Fruit fly (Drosophila melanogaster) whole organism, prepupa: ENCODE measurements around the gene Mgat2.

Experiments used
- Blimp-1 ChIP-seq: fragments of 200-800 bp; sonication (Bioruptor generic); optimal IDR thresholded peaks from 3 replicates; lab custom pipeline; 2017; ENCODE audit warnings: missing biosample characterization, missing genetic modification characterization, mild to moderate bottlenecking, moderate library complexity, missing genetic modification reagents
- CG10669 ChIP-seq: fragments of 200-800 bp; sonication (Bioruptor generic); optimal IDR thresholded peaks from 3 replicates; lab custom pipeline; 2018; ENCODE audit warnings: missing biosample characterization, mild to moderate bottlenecking, missing genetic modification characterization, moderate library complexity
- CG11762 ChIP-seq: fragments of 200-800 bp; sonication (Bioruptor generic); optimal IDR thresholded peaks from 3 replicates; lab custom pipeline; 2016; ENCODE audit warnings: missing biosample characterization, missing genetic modification characterization; ENCODE audit not compliant: insufficient read depth
- CG11902 ChIP-seq: fragments of 200-800 bp; sonication (Bioruptor generic); optimal IDR thresholded peaks from 3 replicates; lab custom pipeline; 2016; ENCODE audit warnings: missing biosample characterization, missing genetic modification characterization
- CG15336 ChIP-seq: fragments of 200-800 bp; sonication (Bioruptor generic); IDR thresholded peaks from 2 replicates; pipeline ENCODE4 v1.3.6; 2022; ENCODE audit warnings: missing biosample characterization, missing genetic modification characterization
- CG1621 ChIP-seq: fragments of 200-800 bp; sonication (Bioruptor generic); optimal IDR thresholded peaks from 3 replicates; lab custom pipeline; 2018; ENCODE audit warnings: missing biosample characterization, mild to moderate bottlenecking, missing genetic modification characterization
- CG16779 ChIP-seq: fragments of 200-800 bp; sonication (Bioruptor generic); optimal IDR thresholded peaks from 3 replicates; lab custom pipeline; 2017; ENCODE audit warnings: missing biosample characterization, mild to moderate bottlenecking, missing genetic modification characterization
- CG3032 ChIP-seq: fragments of 200-800 bp; optimal IDR thresholded peaks from 2 replicates; lab custom pipeline; 2019; ENCODE audit warnings: missing biosample characterization, mild to moderate bottlenecking, missing genetic modification characterization, moderate library complexity
- CG31627 ChIP-seq: fragments of 200-800 bp; sonication (Bioruptor generic); optimal IDR thresholded peaks from 3 replicates; lab custom pipeline; 2016; ENCODE audit warnings: missing biosample characterization, missing genetic modification characterization
- CG3919 ChIP-seq: fragments of 200-800 bp; sonication (Bioruptor generic); optimal IDR thresholded peaks from 3 replicates; lab custom pipeline; 2016; ENCODE audit warnings: missing biosample characterization, missing genetic modification characterization
- CG4318 ChIP-seq: fragments of 200-800 bp; sonication (Bioruptor generic); optimal IDR thresholded peaks from 3 replicates; lab custom pipeline; 2017; ENCODE audit warnings: missing biosample characterization, mild to moderate bottlenecking, missing genetic modification characterization
- CG6163 ChIP-seq: fragments of 200-800 bp; sonication (Bioruptor generic); IDR thresholded peaks from 3 replicates; pipeline ENCODE4 v1.3.6; 2022; ENCODE audit warnings: missing biosample characterization, missing genetic modification characterization
- CG6792 ChIP-seq: fragments of 200-800 bp; sonication (Bioruptor generic); optimal IDR thresholded peaks from 3 replicates; lab custom pipeline; 2016; ENCODE audit warnings: missing biosample characterization, missing genetic modification characterization
- CG6808 ChIP-seq: fragments of 200-800 bp; sonication (Bioruptor generic); optimal IDR thresholded peaks from 3 replicates; lab custom pipeline; 2017; ENCODE audit warnings: missing biosample characterization, missing genetic modification characterization, mild to moderate bottlenecking, moderate library complexity, missing genetic modification reagents
- CG6854 ChIP-seq: fragments of 200-800 bp; sonication (Bioruptor generic); optimal IDR thresholded peaks from 2 replicates; lab custom pipeline; 2017; ENCODE audit warnings: missing biosample characterization, mild to moderate bottlenecking, missing genetic modification characterization
- CG8119 ChIP-seq: fragments of 200-800 bp; sonication (Bioruptor generic); IDR thresholded peaks from 3 replicates; pipeline ENCODE4 v1.3.6; 2022; ENCODE audit warnings: missing biosample characterization, missing genetic modification characterization
- CG8319 ChIP-seq: fragments of 200-800 bp; sonication (Bioruptor generic); optimal IDR thresholded peaks from 3 replicates; lab custom pipeline; 2016; ENCODE audit warnings: missing biosample characterization, missing genetic modification characterization
- CG8632 ChIP-seq: fragments of 200-800 bp; sonication (Bioruptor generic); optimal IDR thresholded peaks from 3 replicates; lab custom pipeline; 2016; ENCODE audit warnings: missing biosample characterization, missing genetic modification characterization
- Eip78C ChIP-seq: fragments of 200-800 bp; sonication (Bioruptor generic); peaks from one replicate; lab custom pipeline; 2016; ENCODE audit warnings: missing biosample characterization, missing genetic modification characterization
- Eip93F ChIP-seq: fragments of 200-800 bp; sonication (Bioruptor generic); optimal IDR thresholded peaks from 2 replicates; lab custom pipeline; 2016; ENCODE audit warnings: missing biosample characterization, mild to moderate bottlenecking, missing genetic modification characterization
- Ets96B ChIP-seq: fragments of 200-800 bp; optimal IDR thresholded peaks from 2 replicates; lab custom pipeline; 2019; ENCODE audit warnings: missing biosample characterization, mild to moderate bottlenecking, missing genetic modification characterization, moderate library complexity
- Gug ChIP-seq: fragments of 200-800 bp; sonication (Bioruptor generic); IDR thresholded peaks from 2 replicates; pipeline ENCODE4 v1.3.6; 2022; ENCODE audit warnings: missing biosample characterization, missing genetic modification characterization
- Hr39 ChIP-seq: fragments of 200-800 bp; sonication (Bioruptor generic); optimal IDR thresholded peaks from 2 replicates; lab custom pipeline; 2016; ENCODE audit warnings: missing biosample characterization, missing genetic modification characterization
- Lpt ChIP-seq: fragments of 200-800 bp; sonication (Bioruptor generic); optimal IDR thresholded peaks from 3 replicates; lab custom pipeline; 2016; ENCODE audit warnings: missing biosample characterization, missing genetic modification characterization
- Met ChIP-seq: fragments of 200-800 bp; sonication (Bioruptor generic); optimal IDR thresholded peaks from 3 replicates; lab custom pipeline; 2016; ENCODE audit warnings: missing biosample characterization, missing genetic modification characterization
- Sox14 ChIP-seq: fragments of 200-800 bp; sonication (Bioruptor generic); optimal IDR thresholded peaks from 3 replicates; lab custom pipeline; 2016; ENCODE audit warnings: missing biosample characterization, missing genetic modification characterization
- Sox15 ChIP-seq: fragments of 200-800 bp; sonication (Bioruptor generic); optimal IDR thresholded peaks from 3 replicates; lab custom pipeline; 2016; ENCODE audit warnings: missing biosample characterization, missing genetic modification characterization
- acj6 ChIP-seq: fragments of 200-800 bp; sonication (Bioruptor generic); optimal IDR thresholded peaks from 3 replicates; lab custom pipeline; 2016; ENCODE audit warnings: missing biosample characterization, missing genetic modification characterization
- cyc ChIP-seq: fragments of 200-800 bp; sonication (Bioruptor generic); optimal IDR thresholded peaks from 3 replicates; lab custom pipeline; 2016; ENCODE audit warnings: missing biosample characterization, missing genetic modification characterization
- dac ChIP-seq: fragments of 200-800 bp; sonication (Bioruptor generic); optimal IDR thresholded peaks from 2 replicates; lab custom pipeline; 2017; ENCODE audit warnings: missing biosample characterization, mild to moderate bottlenecking, missing genetic modification characterization
- eg ChIP-seq: fragments of 200-800 bp; sonication (Bioruptor generic); IDR thresholded peaks from 3 replicates; pipeline ENCODE4 v1.3.6; 2022; ENCODE audit warnings: missing biosample characterization, missing genetic modification characterization
- esn ChIP-seq: fragments of 200-800 bp; sonication (Bioruptor generic); optimal IDR thresholded peaks from 2 replicates; lab custom pipeline; 2016; ENCODE audit warnings: missing biosample characterization, mild to moderate bottlenecking, missing genetic modification characterization, moderate library complexity
- fd59A ChIP-seq: fragments of 200-800 bp; sonication (Bioruptor generic); optimal IDR thresholded peaks from 2 replicates; lab custom pipeline; 2017; ENCODE audit warnings: missing biosample characterization, mild to moderate bottlenecking, missing genetic modification characterization, missing genetic modification reagents
- fkh ChIP-seq: fragments of 200-800 bp; sonication (Bioruptor generic); optimal IDR thresholded peaks from 3 replicates; lab custom pipeline; 2017; ENCODE audit warnings: missing biosample characterization, mild to moderate bottlenecking, missing genetic modification characterization, moderate library complexity
- lz ChIP-seq: fragments of 200-800 bp; sonication (Bioruptor generic); optimal IDR thresholded peaks from 3 replicates; lab custom pipeline; 2016; ENCODE audit warnings: missing biosample characterization, missing genetic modification characterization
- pdm3 ChIP-seq: fragments of 200-800 bp; sonication (Bioruptor generic); optimal IDR thresholded peaks from 3 replicates; lab custom pipeline; 2016; ENCODE audit warnings: missing biosample characterization, missing genetic modification characterization
- svp ChIP-seq: fragments of 200-800 bp; sonication (Bioruptor generic); peaks from one replicate; lab custom pipeline; 2016; ENCODE audit warnings: missing biosample characterization, missing genetic modification characterization
- topi ChIP-seq: fragments of 200-800 bp; sonication (Bioruptor generic); optimal IDR thresholded peaks from 3 replicates; lab custom pipeline; 2016; ENCODE audit warnings: missing biosample characterization, missing genetic modification characterization
- vri ChIP-seq: fragments of 200-800 bp; sonication (Bioruptor generic); optimal IDR thresholded peaks from 3 replicates; lab custom pipeline; 2016; ENCODE audit warnings: missing biosample characterization, mild to moderate bottlenecking, missing genetic modification characterization

Gene Mgat2

dm6 chr3R:30005332-30005979 is 16.6 kb downstream of the Mgat2 start (continued):
- TF ChIP-seq Sox14 (GFP tag; lab: Kevin White, UChicago) = no peak
- TF ChIP-seq cyc (GFP tag; lab: Kevin White, UChicago) = no peak
- no peak for TF ChIP-seq svp (GFP tag; lab: Kevin White, UChicago)
- TF ChIP-seq Lpt (GFP tag; lab: Kevin White, UChicago) = peak; percentile 63
- no peak for TF ChIP-seq dac
- TF ChIP-seq CG11762 = no peak
- no peak for TF ChIP-seq CG8319 (GFP tag; lab: Kevin White, UChicago)
- TF ChIP-seq CG6792 (GFP tag; lab: Kevin White, UChicago) = no peak
- TF ChIP-seq CG6163 = peak; percentile 84
- TF ChIP-seq CG6808 (GFP tag; lab: Kevin White, UChicago) = peak; percentile 77
- no peak for TF ChIP-seq vri (GFP tag; lab: Kevin White, UChicago)
- no peak for TF ChIP-seq CG4318 (GFP tag; lab: Kevin White, UChicago)
- peak; percentile 67 for TF ChIP-seq CG8119 (GFP tag; lab: Robert Waterston, UW)
- TF ChIP-seq CG1621 (tag; lab: Kevin White, UChicago) = peak; percentile 66
- no peak for TF ChIP-seq fd59A
- no peak for TF ChIP-seq CG10669 (GFP tag; lab: Kevin White, UChicago)
- peak; percentile 41; the same call in 1 of the 2 replicates for TF ChIP-seq CG15336 (GFP tag; lab: Robert Waterston, UW)
- TF ChIP-seq CG8632 = no peak
- peak; percentile 78 for TF ChIP-seq CG16779 (tag; lab: Kevin White, UChicago)
- TF ChIP-seq CG11902 (GFP tag; lab: Kevin White, UChicago) = no peak
- TF ChIP-seq Hr39 = no peak
- TF ChIP-seq, all 60 proteins: peak for 22

DNA sequence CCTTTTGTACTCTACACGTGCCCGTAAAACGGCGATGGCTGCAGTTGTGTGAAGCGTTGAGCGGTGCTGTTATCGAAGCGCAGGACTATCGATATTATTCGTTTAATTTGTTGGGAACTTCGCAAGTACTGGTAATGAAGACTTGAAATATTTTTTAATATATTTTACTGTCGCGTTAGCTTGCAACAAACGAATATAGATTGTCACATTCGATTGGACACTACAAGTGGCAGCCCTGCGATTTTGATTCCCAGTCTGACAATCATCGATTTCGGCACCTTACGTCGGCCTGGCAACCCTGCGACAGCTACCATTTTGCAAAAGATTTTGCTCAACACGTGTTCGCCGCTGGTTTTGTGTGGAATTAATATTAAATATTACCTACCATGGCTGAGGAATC is 17.4 kb downstream of the Mgat2 start, which contains the start of the genes Nlp and Nph:
Nlp (plus strand) TSS at position 138 of the 400 bp plus-strand sequence.
Nph (minus strand) TSS at position 214 of the 400 bp plus-strand sequence.
- TF ChIP-seq CG6163 (no peak), Ets96B (tag; lab: Kevin White, UChicago) (no peak), CG31627 (GFP tag; lab: Kevin White, UChicago) (peak; percentile 13), Sox15 (GFP tag; lab: Kevin White, UChicago) (no peak), CG4318 (GFP tag; lab: Kevin White, UChicago) (no peak), CG1621 (tag; lab: Kevin White, UChicago) (peak; percentile 63), fkh (GFP tag; lab: Kevin White, UChicago) (no peak), CG3032 (tag; lab: Kevin White, UChicago) (peak; percentile 4), Hr39 (peak; percentile 27), cyc (GFP tag; lab: Kevin White, UChicago) (peak; percentile 17), lz (GFP tag; lab: Kevin White, UChicago) (peak; percentile 22), topi (GFP tag; lab: Kevin White, UChicago) (peak; percentile 12), Eip93F (GFP tag; lab: Kevin White, UChicago) (no peak), Blimp-1 (GFP tag; lab: Kevin White, UChicago) (no peak), Sox14 (GFP tag; lab: Kevin White, UChicago) (peak; percentile 62), CG3919 (GFP tag; lab: Kevin White, UChicago) (peak; percentile 20), Eip78C (GFP tag; lab: Kevin White, UChicago) (peak; percentile 44), acj6 (GFP tag; lab: Kevin White, UChicago) (no peak), Gug (no peak), Met (GFP tag; lab: Kevin White, UChicago) (no peak), esn (GFP tag; lab: Kevin White, UChicago) (peak; percentile 34), CG6854 (GFP tag; lab: Kevin White, UChicago) (no peak), pdm3 (GFP tag; lab: Kevin White, UChicago) (no peak), eg (GFP tag; lab: Robert Waterston, UW) (no peak)
